Worm (Caenorhabditis elegans): ENCODE data around the gene ZK1073.2.

DNA sequence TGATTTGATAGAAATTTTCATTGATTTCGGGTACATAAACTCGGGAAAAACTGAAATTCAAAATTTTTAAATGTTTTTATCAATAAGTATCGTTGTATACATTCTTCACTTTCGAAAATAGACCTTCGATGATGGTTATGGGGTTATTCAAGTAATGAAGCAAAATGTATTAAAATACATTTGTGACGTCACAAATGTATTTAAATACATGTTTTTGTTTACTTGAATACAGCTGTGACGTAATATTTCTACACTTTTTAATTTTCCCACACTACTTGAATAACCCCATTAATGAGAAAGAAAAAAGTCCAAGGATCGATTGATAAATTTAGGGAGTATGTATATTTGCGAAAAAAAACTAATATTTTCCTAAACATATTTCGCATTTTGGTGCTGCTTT is 35.5 kb upstream of the ZK1073.2 start:
- TF ChIP-seq pag-3 (tag; optimal IDR thresholded peaks at IDR 0.05; ENCODE audit: borderline replicate concordance) = no peak
- TF ChIP-seq elt-2 (tag; optimal IDR thresholded peaks at IDR 0.05) = no peak
- TF ChIP-seq mec-3 (tag; optimal IDR thresholded peaks at IDR 0.05; ENCODE audit: borderline replicate concordance) = no peak
